Fruit fly (Drosophila melanogaster): Measurements from ENCODE around the gene CG7484.

dm6 chr3L:17621451-17621946, 32.9 kb upstream of the CG7484 start, which contains the start of the genes Vps60 and anchor:
- TF ChIP-seq CG15710 (tag; optimal IDR thresholded peaks at IDR 0.05): peak; percentile 24
- TF ChIP-seq Snoo (tag; optimal IDR thresholded peaks at IDR 0.05): peak; percentile 43
- TF ChIP-seq CG14655 (GFP tag; optimal IDR thresholded peaks at IDR 0.05): no peak
- no peak for TF ChIP-seq CG8301 (tag; optimal IDR thresholded peaks at IDR 0.05)
- TF ChIP-seq CG9948 (tag; optimal IDR thresholded peaks at IDR 0.05): no peak
- TF ChIP-seq CG13204 (GFP tag; optimal IDR thresholded peaks at IDR 0.05): no peak
- peak; percentile 10; the same call in 1 of the 2 replicates for TF ChIP-seq CG32121 (GFP tag; IDR thresholded peaks at IDR 0.05)

Data from whole organism, pupa.